Comparison of ENCODE assay signal across 1 fruit fly cellular context in the genomic region with DNA sequence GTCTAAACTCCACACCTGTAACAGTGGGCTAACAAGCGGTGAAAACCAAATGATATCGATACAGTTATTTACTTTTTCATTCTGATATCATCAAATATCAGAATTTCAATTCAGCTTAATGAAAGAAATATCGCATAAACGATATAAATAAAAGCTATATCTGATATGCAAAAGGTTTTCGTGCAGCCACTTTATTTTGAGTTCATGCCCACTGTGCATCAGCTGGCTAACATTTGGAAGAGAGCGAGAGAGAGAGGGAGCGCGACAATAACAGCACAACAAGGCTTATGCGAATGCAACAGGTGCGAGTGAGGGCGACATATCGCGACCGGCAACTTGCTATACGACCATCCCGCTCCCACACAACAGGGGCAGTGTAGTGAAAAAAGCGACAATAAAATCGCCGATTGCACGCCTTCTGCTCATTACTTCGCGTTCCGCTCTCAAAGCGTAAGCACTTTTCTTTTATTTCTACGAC.
TF ChIP-seq lines count a peak whose summit lies in the region.

CG11151 (plus strand) TSS at position 334 of the 478 bp plus-strand sequence.

TF ChIP-seq in whole organism, embryonic, 481 proteins besides CTCF, POLR2A, EP300 and RAD21 (continued from another document):
- TF ChIP-seq CrebB (tag; optimal IDR thresholded peaks at IDR 0.05; lab: Kevin White, UChicago) (peak; percentile 96), Abd-B (GFP tag; optimal IDR thresholded peaks at IDR 0.05; lab: Kevin White, UChicago) (peak; percentile 95), mirr (GFP tag; optimal IDR thresholded peaks at IDR 0.05; lab: Kevin White, UChicago) (peak; percentile 95), Oli (tag; optimal IDR thresholded peaks at IDR 0.05; lab: Kevin White, UChicago) (peak; percentile 98), ind (GFP tag; optimal IDR thresholded peaks at IDR 0.05; lab: Kevin White, UChicago) (peak; percentile 96), Spps (tag; optimal IDR thresholded peaks at IDR 0.05; lab: Kevin White, UChicago) (peak; percentile 93), CG12942 (GFP tag; optimal IDR thresholded peaks at IDR 0.05; lab: Kevin White, UChicago) (peak; percentile 96), CG1024 (GFP tag; IDR thresholded peaks at IDR 0.05; lab: Robert Waterston, UW) (peak; percentile 91), dpn (GFP tag; optimal IDR thresholded peaks at IDR 0.05; lab: Kevin White, UChicago) (peak; percentile 97), CG42726 (GFP tag; IDR thresholded peaks at IDR 0.05; lab: Robert Waterston, UW; ENCODE audit: partially characterized antibody) (peak; percentile 51; the same call in 1 of the 2 replicates), CG3065 (GFP tag; optimal IDR thresholded peaks at IDR 0.05; lab: Kevin White, UChicago) (peak; percentile 80), Atf3 (GFP tag; optimal IDR thresholded peaks at IDR 0.05; lab: Kevin White, UChicago) (peak; percentile 95), pros (GFP tag; optimal IDR thresholded peaks at IDR 0.05; lab: Kevin White, UChicago) (peak; percentile 65), ham (GFP tag; IDR thresholded peaks at IDR 0.05; lab: Robert Waterston, UW) (peak; percentile 76; the same call in 1 of the 2 replicates), fd102C (GFP tag; optimal IDR thresholded peaks at IDR 0.05; lab: Kevin White, UChicago) (peak; percentile 87)
